Worm (Caenorhabditis elegans) whole organism, L3 larva: ENCODE results near the gene nhr-209.

Experiments
- ZK546.5 ChIP-seq: sonication (generic microtip); optimal IDR thresholded peaks from 2 replicates; lab custom pipeline; 2017; ENCODE audit warnings: missing biosample characterization, missing genetic modification characterization
- aly-2 ChIP-seq: fragments of 150-350 bp; optimal IDR thresholded peaks from 2 replicates; lab custom pipeline; 2014; ENCODE audit warnings: missing biosample characterization, missing genetic modification characterization
- ama-1 ChIP-seq: fragments of 150-350 bp; optimal IDR thresholded peaks from 2 replicates; lab custom pipeline; 2018
- ceh-28 ChIP-seq: fragments of 150-350 bp; optimal IDR thresholded peaks from 2 replicates; lab custom pipeline; 2014; ENCODE audit warnings: missing biosample characterization, missing genetic modification reagents, missing genetic modification characterization
- ceh-82 ChIP-seq: fragments of 150-350 bp; optimal IDR thresholded peaks from 2 replicates; lab custom pipeline; 2014; ENCODE audit warnings: missing biosample characterization, missing genetic modification characterization
- ceh-9 ChIP-seq: sonication (generic microtip); optimal IDR thresholded peaks from 2 replicates; lab custom pipeline; 2018; ENCODE audit warnings: missing biosample characterization, missing genetic modification characterization
- daf-12 ChIP-seq: fragments of 150-350 bp; optimal IDR thresholded peaks from 2 replicates; lab custom pipeline; 2014; ENCODE audit warnings: missing biosample characterization, missing genetic modification reagents, missing genetic modification characterization
- egl-27 ChIP-seq: sonication (generic microtip); optimal IDR thresholded peaks from 4 replicates; lab custom pipeline; 2017; ENCODE audit warnings: missing biosample characterization, missing genetic modification reagents, missing genetic modification characterization
- elt-1 ChIP-seq: fragments of 150-350 bp; optimal IDR thresholded peaks from 2 replicates; lab custom pipeline; 2014; ENCODE audit warnings: missing biosample characterization, missing genetic modification characterization
- elt-2 ChIP-seq: sonication (generic microtip); optimal IDR thresholded peaks from 2 replicates; lab custom pipeline; 2016; ENCODE audit warnings: missing genetic modification reagents, mild to moderate bottlenecking, missing genetic modification characterization, missing compliant biosample characterization
- eor-1 ChIP-seq, 2 experiments: fragments of 150-350 bp; optimal IDR thresholded peaks; 2 replicates each; lab custom pipeline; 2014 to 2018; ENCODE audit warnings: missing biosample characterization in 2 of 2, missing genetic modification characterization in 2 of 2
- fkh-2 ChIP-seq: fragments of 150-350 bp; optimal IDR thresholded peaks from 2 replicates; lab custom pipeline; 2014; ENCODE audit warnings: missing biosample characterization, missing genetic modification reagents, missing genetic modification characterization
- fos-1 ChIP-seq: fragments of 150-350 bp; optimal IDR thresholded peaks from 2 replicates; lab custom pipeline; 2014; ENCODE audit warnings: missing biosample characterization, missing genetic modification characterization
- hmg-11 ChIP-seq: sonication (generic microtip); optimal IDR thresholded peaks from 2 replicates; lab custom pipeline; 2016; ENCODE audit warnings: missing genetic modification characterization, missing compliant biosample characterization
- lin-15B ChIP-seq: fragments of 150-350 bp; optimal IDR thresholded peaks from 2 replicates; lab custom pipeline; 2014; ENCODE audit warnings: missing biosample characterization, missing genetic modification characterization
- lsy-12 ChIP-seq: sonication (generic microtip); optimal IDR thresholded peaks from 2 replicates; lab custom pipeline; 2016; ENCODE audit warnings: mild to moderate bottlenecking, missing genetic modification characterization, missing compliant biosample characterization
- mdl-1 ChIP-seq: fragments of 150-350 bp; optimal IDR thresholded peaks from 2 replicates; lab custom pipeline; 2014; ENCODE audit warnings: missing biosample characterization, missing genetic modification characterization
- nhr-11 ChIP-seq: fragments of 150-350 bp; optimal IDR thresholded peaks from 2 replicates; lab custom pipeline; 2014; ENCODE audit warnings: missing biosample characterization, missing genetic modification characterization
- nhr-12 ChIP-seq: fragments of 150-350 bp; optimal IDR thresholded peaks from 2 replicates; lab custom pipeline; 2014; ENCODE audit warnings: missing biosample characterization, missing genetic modification characterization
- nhr-23 ChIP-seq: fragments of 150-350 bp; optimal IDR thresholded peaks from 2 replicates; lab custom pipeline; 2014; ENCODE audit warnings: missing biosample characterization, missing genetic modification reagents, missing genetic modification characterization
- nhr-25 ChIP-seq: sonication (generic microtip); optimal IDR thresholded peaks from 2 replicates; lab custom pipeline; 2017; ENCODE audit warnings: missing biosample characterization, missing genetic modification characterization
- nhr-28 ChIP-seq: fragments of 150-350 bp; optimal IDR thresholded peaks from 2 replicates; lab custom pipeline; 2014; ENCODE audit warnings: missing biosample characterization, missing genetic modification characterization
- nhr-67 ChIP-seq: fragments of 150-350 bp; optimal IDR thresholded peaks from 2 replicates; lab custom pipeline; 2014; ENCODE audit warnings: missing biosample characterization, missing genetic modification characterization
- nhr-76 ChIP-seq: fragments of 150-350 bp; sonication (generic microtip); optimal IDR thresholded peaks from 5 replicates; lab custom pipeline; 2014; ENCODE audit warnings: missing biosample characterization, missing genetic modification characterization
- nhr-77 ChIP-seq: fragments of 150-350 bp; optimal IDR thresholded peaks from 2 replicates; lab custom pipeline; 2014; ENCODE audit warnings: missing biosample characterization, missing genetic modification characterization
- pha-4 ChIP-seq: fragments of 150-350 bp; optimal IDR thresholded peaks from 2 replicates; lab custom pipeline; 2014; ENCODE audit warnings: missing biosample characterization, missing genetic modification reagents, missing genetic modification characterization
- pqm-1 ChIP-seq: fragments of 150-350 bp; optimal IDR thresholded peaks from 2 replicates; lab custom pipeline; 2017; ENCODE audit warnings: missing biosample characterization, missing genetic modification characterization, inconsistent platforms
- sea-2 ChIP-seq: fragments of 150-350 bp; sonication (generic microtip); optimal IDR thresholded peaks from 4 replicates; lab custom pipeline; 2014; ENCODE audit warnings: missing biosample characterization, missing genetic modification reagents, missing genetic modification characterization
- skn-1 ChIP-seq: fragments of 150-350 bp; optimal IDR thresholded peaks from 2 replicates; lab custom pipeline; 2014; ENCODE audit warnings: missing biosample characterization, missing genetic modification characterization
- snpc-4 ChIP-seq: fragments of 150-350 bp; optimal IDR thresholded peaks from 2 replicates; lab custom pipeline; 2014; ENCODE audit warnings: missing biosample characterization, missing genetic modification characterization
- tbx-2 ChIP-seq: sonication (generic microtip); optimal IDR thresholded peaks from 2 replicates; lab custom pipeline; 2016; ENCODE audit warnings: mild to moderate bottlenecking, missing genetic modification characterization, missing compliant biosample characterization
- unc-39 ChIP-seq: sonication (generic microtip); optimal IDR thresholded peaks from 4 replicates; lab custom pipeline; 2017; ENCODE audit warnings: missing biosample characterization, missing genetic modification characterization
- zag-1 ChIP-seq: fragments of 150-350 bp; optimal IDR thresholded peaks from 2 replicates; lab custom pipeline; 2014; ENCODE audit warnings: missing biosample characterization, missing genetic modification characterization
- ztf-11 ChIP-seq: fragments of 150-350 bp; optimal IDR thresholded peaks from 2 replicates; lab custom pipeline; 2014; ENCODE audit warnings: missing biosample characterization, missing genetic modification characterization
- ztf-4 ChIP-seq: fragments of 150-350 bp; optimal IDR thresholded peaks from 2 replicates; lab custom pipeline; 2014; ENCODE audit warnings: missing biosample characterization, missing genetic modification characterization

The nhr-209 gene

ce11 chrV:12100794-12101343 lies 2.9 kb downstream of the nhr-209 start, which contains the start of gene nhr-154:
Gene nhr-154, plus strand, starts transcription at chrV:12101293.
- TF ChIP-seq ama-1 (lab: Kevin White, UChicago), result no peak
- no peak for TF ChIP-seq fos-1 (tag; lab: Kevin White, UChicago)
- no peak for TF ChIP-seq eor-1 (tag; optimal IDR thresholded peaks at IDR 0.05; lab: Kevin White, UChicago)
- TF ChIP-seq snpc-4, result peak; percentile 32
- TF ChIP-seq pha-4 (tag; lab: Kevin White, UChicago), result peak; percentile 75
- TF ChIP-seq nhr-28 (tag; lab: Kevin White, UChicago), result no peak
- TF ChIP-seq sea-2 (GFP tag; lab: Kevin White, UChicago), result no peak
- peak; percentile 25 for TF ChIP-seq pqm-1 (tag; lab: Kevin White, UChicago)
- no peak for TF ChIP-seq lin-15B (tag; lab: Kevin White, UChicago)
- no peak for TF ChIP-seq tbx-2 (tag; lab: Kevin White, UChicago)
- TF ChIP-seq ztf-4 (tag; lab: Kevin White, UChicago), result no peak
- TF ChIP-seq nhr-12 (tag; lab: Kevin White, UChicago), result no peak
- TF ChIP-seq nhr-76 (tag; lab: Kevin White, UChicago), result no peak
- no peak for TF ChIP-seq ceh-9
- no peak for TF ChIP-seq skn-1
- TF ChIP-seq ceh-28, result peak; percentile 42
- TF ChIP-seq elt-2, result peak; percentile 23
- TF ChIP-seq egl-27, result no peak
- no peak for TF ChIP-seq ZK546.5 (tag; lab: Kevin White, UChicago)
- no peak for TF ChIP-seq zag-1 (tag; lab: Kevin White, UChicago)
- peak; percentile 25 for TF ChIP-seq hmg-11 (tag; lab: Kevin White, UChicago)

- peak; percentile 17 for TF ChIP-seq elt-2
- no peak for TF ChIP-seq lsy-12
- no peak for TF ChIP-seq lin-15B (tag; lab: Kevin White, UChicago)
- peak; percentile 34 for TF ChIP-seq pqm-1 (tag; lab: Kevin White, UChicago)
Observed at ce11 chrV:12103920-12104319, 6.0 kb downstream of the nhr-209 start, which contains the start of gene nhr-153. Gene nhr-153, plus strand, starts transcription at chrV:12104220.

- no peak for TF ChIP-seq sea-2 (GFP tag; lab: Kevin White, UChicago)
- TF ChIP-seq tbx-2 (tag; lab: Kevin White, UChicago), result no peak
- TF ChIP-seq pha-4 (tag; lab: Kevin White, UChicago), result no peak
- TF ChIP-seq daf-12 (tag; lab: Kevin White, UChicago), result no peak
- no peak for TF ChIP-seq nhr-11 (tag; lab: Kevin White, UChicago)
- no peak for TF ChIP-seq elt-1 (tag; lab: Kevin White, UChicago)
- no peak for TF ChIP-seq nhr-76 (tag; lab: Kevin White, UChicago)
- no peak for TF ChIP-seq ceh-9
- TF ChIP-seq fkh-2 (tag; lab: Kevin White, UChicago), result no peak
- no peak for TF ChIP-seq hmg-11 (tag; lab: Kevin White, UChicago)
- no peak for TF ChIP-seq nhr-28 (tag; lab: Kevin White, UChicago)
- no peak for TF ChIP-seq ztf-11 (tag; lab: Kevin White, UChicago)
- no peak for TF ChIP-seq eor-1 (tag; optimal IDR thresholded peaks at IDR 0.05; lab: Kevin White, UChicago)
- no peak for TF ChIP-seq ceh-82 (tag; lab: Kevin White, UChicago)
- TF ChIP-seq nhr-67 (tag; lab: Kevin White, UChicago), result no peak
- TF ChIP-seq mdl-1 (tag; lab: Kevin White, UChicago), result no peak
Observed at ce11 chrV:12106841-12107240, 8.9 kb downstream of the nhr-209 start, which contains the start of gene nhr-136. Gene nhr-136, plus strand, starts transcription at chrV:12107141.

- TF ChIP-seq nhr-25, result peak; percentile 2
- TF ChIP-seq fkh-2 (tag; lab: Kevin White, UChicago), result no peak
- TF ChIP-seq aly-2 (tag; lab: Kevin White, UChicago), result no peak
- TF ChIP-seq snpc-4, result no peak
- peak; percentile 49 for TF ChIP-seq nhr-23 (tag; lab: Kevin White, UChicago)
- no peak for TF ChIP-seq ztf-4 (tag; lab: Kevin White, UChicago)
- peak; percentile 53 for TF ChIP-seq pha-4 (tag; lab: Kevin White, UChicago)
- no peak for TF ChIP-seq unc-39
Observed at ce11 chrV:12111452-12111851, 13.5 kb downstream of the nhr-209 start, which contains the start of gene lhpp-1. Gene lhpp-1, minus strand, starts transcription at chrV:12111805.

ce11 chrV:12113726-12114125 lies 15.8 kb downstream of the nhr-209 start:
- TF ChIP-seq elt-2 (peak; percentile 57), nhr-77 (tag; lab: Kevin White, UChicago) (no peak), pqm-1 (tag; lab: Kevin White, UChicago) (peak; percentile 45)
